Worm (Caenorhabditis elegans): ENCODE data around the gene arrd-15.

ce11 chrIII:8933696-8934095, 3.9 kb downstream of the arrd-15 start:
- TF ChIP-seq chd-7 (tag; optimal IDR thresholded peaks at IDR 0.05) (no peak), K12H6.12 (tag; optimal IDR thresholded peaks at IDR 0.05) (no peak), unc-62 (GFP tag; optimal IDR thresholded peaks at IDR 0.05) (no peak), nhr-80 (tag; optimal IDR thresholded peaks at IDR 0.05) (no peak), F49E8.2 (tag; optimal IDR thresholded peaks at IDR 0.05; ENCODE audit: insufficient read depth) (no peak), efl-1 (GFP tag; optimal IDR thresholded peaks at IDR 0.05) (no peak), ztf-18 (tag; optimal IDR thresholded peaks at IDR 0.05) (no peak), fkh-3 (tag; optimal IDR thresholded peaks at IDR 0.05) (no peak), F33H1.4 (GFP tag; IDR thresholded peaks at IDR 0.05) (no peak), lin-35 (GFP tag; optimal IDR thresholded peaks at IDR 0.05) (no peak)
